Worm (Caenorhabditis elegans) whole organism, L3 larva: ENCODE data around the gene F21C10.7.

Source experiments
- ama-1 ChIP-seq: fragments of 150-350 bp; optimal IDR thresholded peaks from 2 replicates; lab custom pipeline; 2018
- ceh-16 ChIP-seq: sonication (generic microtip); optimal IDR thresholded peaks from 2 replicates; lab custom pipeline; 2017; ENCODE audit warnings: missing biosample characterization, missing genetic modification characterization
- fkh-10 ChIP-seq: sonication (generic microtip); optimal IDR thresholded peaks from 2 replicates; lab custom pipeline; 2017; ENCODE audit warnings: missing biosample characterization, missing genetic modification reagents, missing genetic modification characterization
- jun-1 ChIP-seq: fragments of 150-350 bp; optimal IDR thresholded peaks from 2 replicates; lab custom pipeline; 2014; ENCODE audit warnings: missing biosample characterization, missing genetic modification reagents, missing genetic modification characterization
- mdl-1 ChIP-seq: fragments of 150-350 bp; optimal IDR thresholded peaks from 2 replicates; lab custom pipeline; 2014; ENCODE audit warnings: missing biosample characterization, missing genetic modification characterization
- nhr-67 ChIP-seq: fragments of 150-350 bp; optimal IDR thresholded peaks from 2 replicates; lab custom pipeline; 2014; ENCODE audit warnings: missing biosample characterization, missing genetic modification characterization
- nhr-76 ChIP-seq: fragments of 150-350 bp; sonication (generic microtip); optimal IDR thresholded peaks from 5 replicates; lab custom pipeline; 2014; ENCODE audit warnings: missing biosample characterization, missing genetic modification characterization
- nhr-77 ChIP-seq: fragments of 150-350 bp; optimal IDR thresholded peaks from 2 replicates; lab custom pipeline; 2014; ENCODE audit warnings: missing biosample characterization, missing genetic modification characterization
- pha-4 ChIP-seq: fragments of 150-350 bp; optimal IDR thresholded peaks from 2 replicates; lab custom pipeline; 2014; ENCODE audit warnings: missing biosample characterization, missing genetic modification reagents, missing genetic modification characterization
- skn-1 ChIP-seq: fragments of 150-350 bp; optimal IDR thresholded peaks from 2 replicates; lab custom pipeline; 2014; ENCODE audit warnings: missing biosample characterization, missing genetic modification characterization
- snpc-4 ChIP-seq: fragments of 150-350 bp; optimal IDR thresholded peaks from 2 replicates; lab custom pipeline; 2014; ENCODE audit warnings: missing biosample characterization, missing genetic modification characterization

ce11 chrV:9092209-9092608 is 20.4 kb upstream of the F21C10.7 start, which contains the start of gene T27E4.1:
- TF ChIP-seq ceh-16 (tag; lab: Kevin White, UChicago), result no peak
- no peak for TF ChIP-seq skn-1 (tag; lab: Kevin White, UChicago)
- no peak for TF ChIP-seq fkh-10 (GFP tag; lab: Kevin White, UChicago)
- TF ChIP-seq snpc-4 (tag; lab: Kevin White, UChicago), result no peak
- no peak for TF ChIP-seq pha-4
- TF ChIP-seq mdl-1, result no peak
- no peak for TF ChIP-seq nhr-67
- no peak for TF ChIP-seq nhr-76 (tag; lab: Kevin White, UChicago)
- TF ChIP-seq jun-1 (tag; lab: Kevin White, UChicago), result no peak
- TF ChIP-seq ama-1 (lab: Kevin White, UChicago), result no peak
- no peak for TF ChIP-seq nhr-77 (tag; lab: Kevin White, UChicago)
